Worm (Caenorhabditis elegans) whole organism, young adult: ENCODE data around the gene srx-80.

ENCODE experiments used
- B0261.1 ChIP-seq: sonication (generic microtip); optimal IDR thresholded peaks from 2 replicates; lab custom pipeline; 2016; ENCODE audit warnings: mild to moderate bottlenecking, missing genetic modification characterization, moderate library complexity, missing compliant biosample characterization
- C06A6.2 ChIP-seq: fragments of 200-800 bp; sonication (Bioruptor generic); conservative IDR thresholded peaks from 2 replicates; pipeline ENCODE4 v1.3.6; 2022; ENCODE audit warnings: missing genetic modification characterization, missing compliant biosample characterization
- D2030.7 ChIP-seq: fragments of 200-800 bp; sonication (Bioruptor generic); IDR thresholded peaks from 2 replicates; pipeline ENCODE4 v1.3.6; 2022; ENCODE audit warnings: missing genetic modification reagents, missing genetic modification characterization, missing compliant biosample characterization
- F10E7.11 ChIP-seq: sonication (generic microtip); optimal IDR thresholded peaks from 2 replicates; lab custom pipeline; 2017; ENCODE audit warnings: mild to moderate bottlenecking, missing genetic modification characterization, moderate library complexity, missing compliant biosample characterization
- F39B2.1 ChIP-seq: fragments of 200-800 bp; sonication (Bioruptor generic); IDR thresholded peaks from 2 replicates; pipeline ENCODE4 v1.3.6; 2022; ENCODE audit warnings: missing genetic modification reagents, missing genetic modification characterization, missing compliant biosample characterization
- F52B5.7 ChIP-seq: sonication (generic microtip); optimal IDR thresholded peaks from 2 replicates; lab custom pipeline; 2016; ENCODE audit warnings: mild to moderate bottlenecking, missing genetic modification characterization, missing compliant biosample characterization
- F57C9.4 ChIP-seq: sonication (generic microtip); optimal IDR thresholded peaks from 2 replicates; lab custom pipeline; 2017; ENCODE audit warnings: mild to moderate bottlenecking, missing genetic modification characterization, missing compliant biosample characterization
- K11D2.4 ChIP-seq: fragments of 200-800 bp; sonication (Bioruptor generic); IDR thresholded peaks from 2 replicates; pipeline ENCODE4 v1.3.6; 2022; ENCODE audit warnings: missing genetic modification reagents, missing genetic modification characterization, missing compliant biosample characterization
- akir-1 ChIP-seq: fragments of 200-800 bp; sonication (Bioruptor generic); optimal IDR thresholded peaks from 2 replicates; lab custom pipeline; 2018; ENCODE audit warnings: mild to moderate bottlenecking, missing genetic modification characterization, moderate library complexity, missing compliant biosample characterization
- aptf-3 ChIP-seq: fragments of 200-800 bp; sonication (Bioruptor generic); IDR thresholded peaks from 2 replicates; pipeline ENCODE4 v1.3.6; 2022; ENCODE audit warnings: missing genetic modification characterization, missing compliant biosample characterization
- athp-1 ChIP-seq: sonication (generic microtip); optimal IDR thresholded peaks from 2 replicates; lab custom pipeline; 2017; ENCODE audit warnings: mild to moderate bottlenecking, missing genetic modification characterization, missing compliant biosample characterization
- ccch-3 ChIP-seq: fragments of 200-800 bp; sonication (Bioruptor generic); optimal IDR thresholded peaks from 2 replicates; lab custom pipeline; 2018; ENCODE audit warnings: mild to moderate bottlenecking, missing genetic modification characterization, missing compliant biosample characterization
- ceh-58 ChIP-seq: fragments of 200-800 bp; sonication (Bioruptor generic); IDR thresholded peaks from 2 replicates; pipeline ENCODE4 v1.3.6; 2022; ENCODE audit warnings: missing genetic modification characterization, missing compliant biosample characterization
- ceh-79 ChIP-seq: sonication (generic microtip); optimal IDR thresholded peaks from 2 replicates; lab custom pipeline; 2017; ENCODE audit warnings: mild to moderate bottlenecking, missing genetic modification characterization, missing compliant biosample characterization
- dox-1 ChIP-seq: fragments of 200-800 bp; sonication (Bioruptor generic); IDR thresholded peaks from 2 replicates; pipeline ENCODE4 v1.3.6; 2022; ENCODE audit warnings: missing genetic modification reagents, missing genetic modification characterization, missing compliant biosample characterization
- dpl-1 ChIP-seq: fragments of 150-350 bp; optimal IDR thresholded peaks from 2 replicates; lab custom pipeline; 2014; ENCODE audit warnings: missing biosample characterization, missing genetic modification reagents, missing genetic modification characterization
- egl-18 ChIP-seq: fragments of 200-800 bp; sonication (Bioruptor generic); IDR thresholded peaks from 2 replicates; pipeline ENCODE4 v1.3.6; 2022; ENCODE audit warnings: missing genetic modification reagents, missing genetic modification characterization, missing compliant biosample characterization
- ekl-4 ChIP-seq: fragments of 200-800 bp; sonication (Bioruptor generic); IDR thresholded peaks from 2 replicates; pipeline ENCODE4 v1.3.6; 2022; ENCODE audit warnings: missing genetic modification reagents, missing genetic modification characterization, missing compliant biosample characterization
- ets-4 ChIP-seq: fragments of 200-800 bp; sonication (Bioruptor generic); optimal IDR thresholded peaks from 2 replicates; lab custom pipeline; 2018; ENCODE audit warnings: mild to moderate bottlenecking, missing genetic modification characterization, missing compliant biosample characterization
- hlh-26 ChIP-seq: fragments of 200-800 bp; sonication (Bioruptor generic); conservative IDR thresholded peaks from 2 replicates; pipeline ENCODE4 v1.3.6; 2022; ENCODE audit warnings: missing genetic modification reagents, missing genetic modification characterization, missing compliant biosample characterization
- hmg-1.2 ChIP-seq: fragments of 200-800 bp; sonication (Bioruptor generic); IDR thresholded peaks from 2 replicates; pipeline ENCODE4 v1.3.6; 2022; ENCODE audit warnings: missing genetic modification reagents, missing genetic modification characterization, missing compliant biosample characterization
- lag-1 ChIP-seq: fragments of 200-800 bp; sonication (Bioruptor generic); IDR thresholded peaks from 2 replicates; pipeline ENCODE4 v1.3.6; 2022; ENCODE audit warnings: missing genetic modification reagents, missing genetic modification characterization, missing compliant biosample characterization
- lin-26 ChIP-seq: fragments of 200-800 bp; sonication (Bioruptor generic); IDR thresholded peaks from 2 replicates; pipeline ENCODE4 v1.3.6; 2022; ENCODE audit warnings: missing genetic modification reagents, missing genetic modification characterization, missing compliant biosample characterization
- lin-40 ChIP-seq: sonication (generic microtip); optimal IDR thresholded peaks from 2 replicates; lab custom pipeline; 2016; ENCODE audit warnings: missing genetic modification characterization, mild to moderate bottlenecking, missing compliant biosample characterization, missing genotype, missing genetic modification reagents
- lin-54 ChIP-seq: fragments of 200-800 bp; sonication (Bioruptor generic); optimal IDR thresholded peaks from 2 replicates; lab custom pipeline; 2018; ENCODE audit warnings: mild to moderate bottlenecking, missing genetic modification characterization, missing compliant biosample characterization
- lsl-1 ChIP-seq: fragments of 200-800 bp; sonication (Bioruptor generic); optimal IDR thresholded peaks from 2 replicates; lab custom pipeline; 2018; ENCODE audit warnings: mild to moderate bottlenecking, missing genetic modification characterization, moderate library complexity, missing compliant biosample characterization
- lsy-27 ChIP-seq: sonication (generic microtip); optimal IDR thresholded peaks from 2 replicates; lab custom pipeline; 2017; ENCODE audit warnings: missing genetic modification characterization, mild to moderate bottlenecking, missing compliant biosample characterization, antibody characterized with exemption, missing genotype, borderline replicate concordance; ENCODE audit not compliant: insufficient read depth
- madf-10 ChIP-seq: sonication (generic microtip); optimal IDR thresholded peaks from 2 replicates; lab custom pipeline; 2016; ENCODE audit warnings: mild to moderate bottlenecking, missing genetic modification characterization, missing compliant biosample characterization
- madf-3 ChIP-seq: fragments of 200-800 bp; sonication (Bioruptor generic); IDR thresholded peaks from 2 replicates; pipeline ENCODE4 v1.3.6; 2022; ENCODE audit warnings: missing genetic modification reagents, missing genetic modification characterization, missing compliant biosample characterization
- mes-4 ChIP-seq: sonication (generic microtip); optimal IDR thresholded peaks from 2 replicates; lab custom pipeline; 2016; ENCODE audit warnings: missing genotype, missing genetic modification characterization, missing compliant biosample characterization
- nfyb-1 ChIP-seq: fragments of 200-800 bp; sonication (Bioruptor generic); IDR thresholded peaks from 2 replicates; pipeline ENCODE4 v1.3.6; 2022; ENCODE audit warnings: missing genetic modification reagents, missing genetic modification characterization, missing compliant biosample characterization
- nhr-27 ChIP-seq: fragments of 200-800 bp; sonication (Bioruptor generic); optimal IDR thresholded peaks from 2 replicates; lab custom pipeline; 2018; ENCODE audit warnings: mild to moderate bottlenecking, missing genetic modification characterization, moderate library complexity, missing compliant biosample characterization
- nhr-80 ChIP-seq: sonication (generic microtip); optimal IDR thresholded peaks from 2 replicates; lab custom pipeline; 2016; ENCODE audit warnings: missing genetic modification characterization, missing compliant biosample characterization
- nhr-90 ChIP-seq: sonication (generic microtip); optimal IDR thresholded peaks from 2 replicates; lab custom pipeline; 2016; ENCODE audit warnings: missing genotype, mild to moderate bottlenecking, missing genetic modification characterization, missing compliant biosample characterization
- repo-1 ChIP-seq: sonication (generic microtip); optimal IDR thresholded peaks from 2 replicates; lab custom pipeline; 2017; ENCODE audit warnings: mild to moderate bottlenecking, missing genetic modification characterization, missing compliant biosample characterization
- snpc-3.4 ChIP-seq: sonication (generic microtip); optimal IDR thresholded peaks from 2 replicates; lab custom pipeline; 2017; ENCODE audit warnings: missing genetic modification characterization, mild to moderate bottlenecking, missing compliant biosample characterization, antibody characterized with exemption, moderate library complexity, missing genotype, missing genetic modification reagents
- tbx-9 ChIP-seq: sonication (generic microtip); optimal IDR thresholded peaks from 2 replicates; lab custom pipeline; 2016; ENCODE audit warnings: borderline replicate concordance, missing genetic modification characterization, inconsistent platforms, missing compliant biosample characterization
- unc-130 ChIP-seq: sonication (generic microtip); optimal IDR thresholded peaks from 2 replicates; lab custom pipeline; 2016; ENCODE audit warnings: missing genetic modification reagents, missing genetic modification characterization, missing compliant biosample characterization
- zim-3 ChIP-seq: sonication (generic microtip); optimal IDR thresholded peaks from 2 replicates; lab custom pipeline; 2017; ENCODE audit warnings: mild to moderate bottlenecking, missing genetic modification characterization, moderate library complexity, missing compliant biosample characterization
- ztf-25 ChIP-seq: fragments of 200-800 bp; sonication (Bioruptor generic); IDR thresholded peaks from 2 replicates; pipeline ENCODE4 v1.3.6; 2022; ENCODE audit warnings: missing genetic modification reagents, missing genetic modification characterization, missing compliant biosample characterization
- ztf-28 ChIP-seq: fragments of 200-800 bp; sonication (Bioruptor generic); IDR thresholded peaks from 2 replicates; pipeline ENCODE4 v1.3.6; 2022; ENCODE audit warnings: missing genetic modification reagents, missing genetic modification characterization, missing compliant biosample characterization

Gene srx-80

ce11 chrV:11554260-11554659 lies 39.3 kb upstream of the srx-80 start, which contains the start of gene duo-1 (continued):
- TF ChIP-seq snpc-3.4 (tag; lab: Kevin White, UChicago) (peak; percentile 49), unc-130 (peak; percentile 60), akir-1 (GFP tag; lab: Kevin White, UChicago) (no peak), athp-1 (no peak), ccch-3 (no peak), dox-1 (GFP tag; lab: Robert Waterston, UW) (peak; percentile 55), dpl-1 (GFP tag; lab: Kevin White, UChicago) (peak; percentile 82), nhr-90 (tag; lab: Kevin White, UChicago) (no peak), madf-3 (no peak), lin-54 (peak; percentile 57), egl-18 (GFP tag; lab: Robert Waterston, UW) (no peak), ceh-79 (tag; lab: Kevin White, UChicago) (no peak), nfyb-1 (GFP tag; lab: Robert Waterston, UW) (no peak), ekl-4 (GFP tag; lab: Robert Waterston, UW) (0 out of 2 replicates have a peak, but pooled peaks have one; percentile 51), hmg-1.2 (GFP tag; lab: Robert Waterston, UW) (peak; percentile 28; the same call in 1 of the 2 replicates), lin-40 (no peak)

DNA sequence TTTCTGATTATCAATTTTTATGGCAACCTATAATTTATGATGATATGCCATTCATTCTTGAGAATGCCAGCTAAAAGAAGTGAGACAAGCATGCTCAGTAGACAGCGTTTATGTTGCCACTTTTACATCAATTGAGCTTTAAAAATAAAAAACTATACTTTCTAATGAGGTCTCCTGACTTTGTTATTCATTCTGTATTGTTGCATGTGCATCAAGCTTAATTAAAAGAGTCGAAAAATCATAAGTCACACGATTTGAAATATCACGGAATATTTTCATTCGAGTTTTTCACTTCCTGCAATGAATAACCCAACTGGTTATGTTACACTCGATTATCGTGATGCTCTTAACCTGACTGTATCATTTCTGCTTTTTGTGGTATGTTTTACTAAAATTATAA lies 30.9 kb upstream of the srx-80 start, which contains the start of gene srx-86:
TSS of gene srx-86 (plus strand) at position 301 of the 400 bp plus-strand sequence.
- no peak for TF ChIP-seq F52B5.7 (tag; lab: Kevin White, UChicago)
- TF ChIP-seq ztf-28 (GFP tag; lab: Robert Waterston, UW), result no peak
- no peak for TF ChIP-seq tbx-9
- TF ChIP-seq D2030.7 (GFP tag; lab: Robert Waterston, UW), result no peak
- TF ChIP-seq F39B2.1 (GFP tag; lab: Robert Waterston, UW), result no peak
- no peak for TF ChIP-seq zim-3
- no peak for TF ChIP-seq nhr-27 (tag; lab: Kevin White, UChicago)
- TF ChIP-seq, all 124 proteins: peak for 0

DNA sequence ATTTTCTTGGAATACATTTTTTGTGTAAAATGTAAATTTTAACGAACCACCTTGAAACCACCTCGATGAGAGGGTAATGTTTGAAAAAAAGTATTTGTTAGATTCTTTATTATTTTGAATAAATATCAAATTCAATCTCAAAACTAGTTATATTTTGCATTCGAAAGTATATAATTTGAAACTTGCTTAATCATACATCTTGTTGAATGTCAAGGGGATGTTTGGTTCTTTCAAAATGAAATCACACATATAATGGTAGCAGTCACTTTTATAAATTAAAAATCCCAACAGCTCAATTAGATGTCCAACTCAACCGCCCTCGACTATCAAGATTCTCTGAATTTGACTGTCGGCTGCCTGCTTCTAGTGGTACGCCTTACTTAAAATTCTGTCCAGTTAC lies 29.0 kb upstream of the srx-80 start, which contains the start of gene srx-87:
TSS of gene srx-87 (plus strand) at position 301 of the 400 bp plus-strand sequence.
- TF ChIP-seq mes-4 (tag; lab: Kevin White, UChicago) (no peak), repo-1 (tag; lab: Kevin White, UChicago) (no peak), ceh-58 (GFP tag; lab: Robert Waterston, UW) (no peak), C06A6.2 (GFP tag; lab: Robert Waterston, UW) (no peak)

ce11 chrV:11570169-11570651 lies 23.3 kb upstream of the srx-80 start, which contains the start of the genes nhr-101 and pms-2:
Gene nhr-101 (plus strand): TSS chrV:11570476.
Gene pms-2 (minus strand): TSS chrV:11570601.
- TF ChIP-seq hlh-26, result no peak
- TF ChIP-seq nhr-80 (tag; lab: Kevin White, UChicago), result peak; percentile 5

DNA sequence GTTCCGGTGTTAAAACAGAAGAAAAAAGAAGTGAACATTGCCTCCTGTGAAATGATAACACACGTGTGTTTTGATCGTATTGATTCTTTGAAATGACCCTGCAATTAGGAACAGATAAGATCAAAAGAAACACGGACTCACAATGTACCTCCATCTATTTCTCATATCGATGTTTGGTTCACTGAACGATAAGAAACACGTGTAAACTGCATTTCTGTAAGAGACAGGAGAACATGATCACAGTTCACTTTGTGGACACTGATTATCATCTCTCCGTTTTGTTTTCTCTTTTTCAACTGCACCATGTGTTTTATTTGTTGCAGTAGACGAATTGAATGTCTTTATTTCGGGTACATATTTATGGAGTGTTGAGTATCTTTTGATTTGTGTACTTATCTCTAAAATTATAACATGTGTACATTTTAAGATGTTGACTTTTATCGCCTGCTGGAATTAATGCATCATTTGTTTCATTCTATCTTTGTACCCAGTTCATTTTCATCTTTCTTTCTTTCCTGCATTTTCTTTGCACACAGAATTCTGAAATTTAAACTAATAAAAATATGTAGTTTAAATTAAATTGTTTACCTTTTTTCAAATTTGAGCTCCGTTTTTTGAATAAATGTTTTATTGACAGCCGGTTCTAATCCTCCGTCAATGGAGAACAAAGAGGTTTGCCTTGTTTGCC lies 20.6 kb upstream of the srx-80 start, which contains the start of the genes H12C20.7 and nhr-68:
TSS of gene H12C20.7 (minus strand) at position 188 of the 688 bp plus-strand sequence.
TSS of gene nhr-68 (plus strand) at position 638 of the 688 bp plus-strand sequence.
- TF ChIP-seq madf-10 (peak; percentile 85), F10E7.11 (tag; lab: Kevin White, UChicago) (no peak), K11D2.4 (GFP tag; lab: Robert Waterston, UW) (peak; percentile 76), tbx-9 (no peak), D2030.7 (GFP tag; lab: Robert Waterston, UW) (no peak), lsl-1 (no peak), ztf-25 (GFP tag; lab: Robert Waterston, UW) (no peak), C06A6.2 (GFP tag; lab: Robert Waterston, UW) (peak; percentile 90), lag-1 (GFP tag; lab: Robert Waterston, UW) (0 out of 2 replicates have a peak, but pooled peaks have one; percentile 38), mes-4 (tag; lab: Kevin White, UChicago) (no peak), aptf-3 (GFP tag; lab: Robert Waterston, UW) (no peak), B0261.1 (tag; lab: Kevin White, UChicago) (peak; percentile 5), lin-26 (GFP tag; lab: Robert Waterston, UW) (peak; percentile 51; the same call in 1 of the 2 replicates), ets-4 (GFP tag; lab: Kevin White, UChicago) (peak; percentile 2), F57C9.4 (tag; lab: Kevin White, UChicago) (no peak), nhr-90 (tag; lab: Kevin White, UChicago) (peak; percentile 78), lsy-27 (tag; lab: Kevin White, UChicago) (no peak), nhr-80 (tag; lab: Kevin White, UChicago) (peak; percentile 98)
